Fruit fly (Drosophila melanogaster): Measurements from ENCODE around the gene Adgf-C.

The Adgf-C gene

dm6 chr3R:13718076-13718475 is 11.5 kb downstream of the Adgf-C start, which contains the start of gene Ubc87F:
Gene Ubc87F (minus strand): TSS chr3R:13718176.
- no peak for TF ChIP-seq CG17801 (GFP tag; optimal IDR thresholded peaks at IDR 0.05; ENCODE audit: partially characterized antibody)

- no peak for TF ChIP-seq CG17801 (GFP tag; optimal IDR thresholded peaks at IDR 0.05; ENCODE audit: partially characterized antibody)
Measured at dm6 chr3R:13719053-13719452, 12.5 kb downstream of the Adgf-C start.

DNA sequence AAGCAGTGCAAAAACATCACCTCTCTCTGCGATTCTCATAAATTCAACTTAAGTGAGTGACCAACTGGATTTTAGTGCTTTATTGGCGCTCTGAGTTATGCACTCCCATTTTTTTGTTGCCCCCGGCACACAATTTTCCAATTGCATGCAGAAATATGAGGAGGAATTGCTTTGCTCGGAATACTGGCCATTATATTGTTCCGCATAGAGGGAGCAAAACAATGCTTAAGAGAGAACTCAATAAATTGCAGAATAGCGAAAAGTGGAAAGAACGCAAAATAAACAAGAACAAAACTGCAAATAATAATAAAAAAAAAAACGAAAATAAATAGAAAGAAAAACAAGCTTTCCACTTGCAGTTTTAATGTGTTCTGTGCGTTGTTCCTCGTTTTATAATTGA is 14.2 kb downstream of the Adgf-C start:
- TF ChIP-seq CG17801 (GFP tag; optimal IDR thresholded peaks at IDR 0.05; ENCODE audit: partially characterized antibody): peak; percentile 30

dm6 chr3R:13721998-13722397 is 15.4 kb downstream of the Adgf-C start:
- no peak for TF ChIP-seq CG17801 (GFP tag; optimal IDR thresholded peaks at IDR 0.05; ENCODE audit: partially characterized antibody)

- peak; percentile 92 for TF ChIP-seq CG17801 (GFP tag; optimal IDR thresholded peaks at IDR 0.05; ENCODE audit: partially characterized antibody)
Measured at dm6 chr3R:13722451-13722850, 15.9 kb downstream of the Adgf-C start.

- TF ChIP-seq CG17801 (GFP tag; optimal IDR thresholded peaks at IDR 0.05; ENCODE audit: partially characterized antibody): no peak
Measured at dm6 chr3R:13724029-13724638, 17.6 kb downstream of the Adgf-C start.

dm6 chr3R:13726795-13727194 is 20.2 kb downstream of the Adgf-C start:
- no peak for TF ChIP-seq CG17801 (GFP tag; optimal IDR thresholded peaks at IDR 0.05; ENCODE audit: partially characterized antibody)

- peak; percentile 11 for TF ChIP-seq CG17801 (GFP tag; optimal IDR thresholded peaks at IDR 0.05; ENCODE audit: partially characterized antibody)
Measured at dm6 chr3R:13728897-13729296, 22.3 kb downstream of the Adgf-C start.

dm6 chr3R:13730005-13730404 is 23.4 kb downstream of the Adgf-C start:
- no peak for TF ChIP-seq CG17801 (GFP tag; optimal IDR thresholded peaks at IDR 0.05; ENCODE audit: partially characterized antibody)

DNA sequence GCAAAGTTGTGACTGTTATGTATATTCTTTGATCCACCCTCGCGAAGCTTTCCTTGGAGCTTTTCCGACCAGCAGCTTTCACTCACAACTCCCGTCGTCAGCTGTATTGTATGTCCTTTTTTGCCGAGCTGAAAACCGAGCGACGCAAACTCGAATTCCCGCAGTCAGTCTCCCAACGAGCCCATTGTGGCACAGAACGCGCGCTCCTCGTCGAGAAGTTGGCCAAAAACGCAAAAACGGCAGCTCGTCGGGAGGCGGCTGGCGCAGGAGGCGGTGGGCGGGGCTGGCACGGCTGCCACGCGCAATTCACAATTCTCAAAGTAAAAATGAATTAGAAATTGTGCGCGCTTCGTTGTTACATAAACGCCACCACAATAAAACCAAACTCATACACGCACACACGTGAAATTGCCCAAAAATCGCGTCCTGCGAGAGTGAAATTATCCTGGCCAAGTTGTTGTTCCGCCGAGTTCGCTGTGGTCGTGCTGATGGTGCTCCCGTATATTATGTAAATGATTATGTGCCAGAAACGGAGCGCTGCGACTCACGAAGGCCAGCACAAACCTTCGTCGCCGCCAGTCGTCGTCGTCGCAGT is 28.8 kb downstream of the Adgf-C start:
- TF ChIP-seq CG17801 (GFP tag; optimal IDR thresholded peaks at IDR 0.05; ENCODE audit: partially characterized antibody): no peak

- no peak for TF ChIP-seq CG17801 (GFP tag; optimal IDR thresholded peaks at IDR 0.05; ENCODE audit: partially characterized antibody)
Measured at dm6 chr3R:13746066-13746673, 39.6 kb downstream of the Adgf-C start.

Data from ovary, adult (tissue).